Fruit fly (Drosophila melanogaster) whole organism, embryonic: ENCODE measurements around the gene Ing5.

ENCODE experiments used
- ATbp ChIP-seq: fragments of 200-800 bp; sonication (Bioruptor generic); optimal IDR thresholded peaks from 2 replicates; lab custom pipeline; 2017; ENCODE audit warnings: missing biosample characterization, mild to moderate bottlenecking, missing genetic modification characterization, missing genetic modification reagents
- CG1024 ChIP-seq: fragments of 200-800 bp; sonication (Bioruptor generic); IDR thresholded peaks from 2 replicates; pipeline ENCODE4 v1.3.6; 2022; ENCODE audit warnings: missing biosample characterization, missing genetic modification characterization
- CG10274 ChIP-seq: fragments of 200-800 bp; sonication (Bioruptor generic); optimal IDR thresholded peaks from 3 replicates; lab custom pipeline; 2017; ENCODE audit warnings: missing biosample characterization, mild to moderate bottlenecking, missing genetic modification characterization
- CG11696 ChIP-seq: fragments of 200-800 bp; sonication (Bioruptor generic); IDR thresholded peaks from 2 replicates; pipeline ENCODE4 v1.3.6; 2022; ENCODE audit warnings: missing biosample characterization, missing genetic modification characterization
- CG12299 ChIP-seq: fragments of 200-800 bp; sonication (Bioruptor generic); optimal IDR thresholded peaks from 2 replicates; lab custom pipeline; 2018; ENCODE audit warnings: missing biosample characterization, mild to moderate bottlenecking, missing genetic modification characterization
- CG15514 ChIP-seq: fragments of 200-800 bp; sonication (Bioruptor generic); optimal IDR thresholded peaks from 3 replicates; lab custom pipeline; 2017; ENCODE audit warnings: missing biosample characterization, missing genetic modification characterization, mild to moderate bottlenecking, moderate library complexity, missing genetic modification reagents
- CG1603 ChIP-seq: fragments of 200-800 bp; sonication (Bioruptor generic); optimal IDR thresholded peaks from 2 replicates; lab custom pipeline; 2019; ENCODE audit warnings: missing biosample characterization, mild to moderate bottlenecking, missing genetic modification characterization, moderate library complexity
- CG17328 ChIP-seq: fragments of 200-800 bp; sonication (Bioruptor generic); IDR thresholded peaks from 2 replicates; pipeline ENCODE4 v1.3.6; 2022; ENCODE audit warnings: missing biosample characterization, missing genetic modification characterization
- CG17612 ChIP-seq: fragments of 200-800 bp; sonication (Bioruptor generic); IDR thresholded peaks from 2 replicates; pipeline ENCODE4 v1.3.6; 2022; ENCODE audit warnings: missing biosample characterization, missing genetic modification characterization
- CG17912 ChIP-seq: fragments of 200-800 bp; sonication (Bioruptor generic); optimal IDR thresholded peaks from 2 replicates; lab custom pipeline; 2018; ENCODE audit warnings: missing biosample characterization, mild to moderate bottlenecking, missing genetic modification characterization
- CG18262 ChIP-seq: fragments of 200-800 bp; optimal IDR thresholded peaks from 3 replicates; lab custom pipeline; 2019; ENCODE audit warnings: missing biosample characterization, mild to moderate bottlenecking, missing genetic modification characterization, moderate library complexity
- CG42726 ChIP-seq: fragments of 200-800 bp; sonication (Bioruptor generic); IDR thresholded peaks from 2 replicates; pipeline ENCODE4 v1.3.6; 2022; ENCODE audit warnings: missing biosample characterization, missing genetic modification characterization; ENCODE audit not compliant: partially characterized antibody
- CG7963 ChIP-seq: fragments of 200-800 bp; sonication (Bioruptor generic); IDR thresholded peaks from 3 replicates; pipeline ENCODE4 v1.3.6; 2022; ENCODE audit warnings: missing biosample characterization, missing genetic modification characterization; ENCODE audit not compliant: partially characterized antibody
- CG8388 ChIP-seq: fragments of 200-800 bp; sonication (Bioruptor generic); optimal IDR thresholded peaks from 2 replicates; lab custom pipeline; 2019; ENCODE audit warnings: missing biosample characterization, mild to moderate bottlenecking, missing genetic modification characterization, moderate library complexity
- CHES-1-like ChIP-seq: fragments of 200-800 bp; sonication (Bioruptor generic); optimal IDR thresholded peaks from 2 replicates; lab custom pipeline; 2016; ENCODE audit warnings: missing biosample characterization, missing genetic modification characterization
- Camta ChIP-seq: fragments of 200-800 bp; sonication (Bioruptor generic); optimal IDR thresholded peaks from 2 replicates; lab custom pipeline; 2016; ENCODE audit warnings: missing biosample characterization, missing genetic modification characterization
- CrebB ChIP-seq: fragments of 200-800 bp; sonication (Bioruptor generic); optimal IDR thresholded peaks from 3 replicates; lab custom pipeline; 2018; ENCODE audit warnings: missing biosample characterization, mild to moderate bottlenecking, missing genetic modification characterization
- D ChIP-seq, 2 experiments: fragments of 200-800 bp in 1 of 2; fragments of >200 bp in 1 of 2; sonication (Bioruptor generic) in 1 of 2; optimal IDR thresholded peaks; 2 replicates in 1 of 2; 3 replicates in 1 of 2; lab custom pipeline; 2017; ENCODE audit warnings: mild to moderate bottlenecking in 1 of 2, missing biosample characterization in 1 of 2, missing genetic modification characterization in 1 of 2, missing genetic modification reagents in 1 of 2
- Dbx ChIP-seq: fragments of 200-800 bp; sonication (Bioruptor generic); IDR thresholded peaks from 3 replicates; pipeline ENCODE4 v1.3.6; 2022; ENCODE audit warnings: missing biosample characterization, missing genetic modification characterization
- Dip2 ChIP-seq: fragments of 200-800 bp; sonication (Bioruptor generic); IDR thresholded peaks from 2 replicates; pipeline ENCODE4 v1.3.6; 2022; ENCODE audit warnings: missing biosample characterization, missing genetic modification characterization
- Drgx ChIP-seq: fragments of 200-800 bp; sonication (Bioruptor generic); IDR thresholded peaks from 2 replicates; pipeline ENCODE4 v1.3.6; 2022; ENCODE audit warnings: missing biosample characterization, missing genetic modification characterization
- E2f2 ChIP-seq: fragments of 200-800 bp; sonication (Bioruptor generic); IDR thresholded peaks from 2 replicates; pipeline ENCODE4 v1.3.6; 2022; ENCODE audit warnings: missing biosample characterization, missing genetic modification characterization
- Elba2 ChIP-seq: fragments of 200-800 bp; sonication (Bioruptor generic); optimal IDR thresholded peaks from 3 replicates; lab custom pipeline; 2016; ENCODE audit warnings: missing biosample characterization, missing genetic modification characterization
- Hr39 ChIP-seq: fragments of >200 bp; optimal IDR thresholded peaks from 2 replicates; lab custom pipeline; 2017
- MBD-R2 ChIP-seq: fragments of 200-800 bp; sonication (Bioruptor generic); IDR thresholded peaks from 2 replicates; pipeline ENCODE4 v1.3.6; 2022; ENCODE audit warnings: missing biosample characterization, missing genetic modification characterization
- Myb ChIP-seq: fragments of 200-800 bp; sonication (Bioruptor generic); optimal IDR thresholded peaks from 2 replicates; lab custom pipeline; 2016; ENCODE audit warnings: missing biosample characterization, missing genetic modification characterization
- Poxn ChIP-seq: fragments of 200-800 bp; sonication (Bioruptor generic); IDR thresholded peaks from 2 replicates; pipeline ENCODE4 v1.3.6; 2022; ENCODE audit warnings: missing biosample characterization, missing genetic modification characterization
- Sox102F ChIP-seq: fragments of 200-800 bp; sonication (Bioruptor generic); optimal IDR thresholded peaks from 2 replicates; lab custom pipeline; 2018; ENCODE audit warnings: missing biosample characterization, mild to moderate bottlenecking, missing genetic modification characterization, moderate library complexity
- amos ChIP-seq: fragments of 200-800 bp; sonication (Bioruptor generic); IDR thresholded peaks from 2 replicates; pipeline ENCODE4 v1.3.6; 2022; ENCODE audit warnings: missing biosample characterization, missing genetic modification characterization; ENCODE audit not compliant: partially characterized antibody
- ara ChIP-seq: fragments of 200-800 bp; sonication (Bioruptor generic); IDR thresholded peaks from 2 replicates; pipeline ENCODE4 v1.3.6; 2022; ENCODE audit warnings: missing biosample characterization, missing genetic modification characterization
- ato ChIP-seq: fragments of 200-800 bp; sonication (Bioruptor generic); IDR thresholded peaks from 2 replicates; pipeline ENCODE4 v1.3.6; 2022; ENCODE audit warnings: missing biosample characterization, missing genetic modification characterization; ENCODE audit not compliant: partially characterized antibody
- az2 ChIP-seq: fragments of 200-800 bp; sonication (Bioruptor generic); optimal IDR thresholded peaks from 3 replicates; lab custom pipeline; 2016; ENCODE audit warnings: missing biosample characterization, missing genetic modification characterization
- bsh ChIP-seq, 2 experiments: fragments of 200-800 bp; sonication (Bioruptor generic); optimal IDR thresholded peaks; 2 replicates each; lab custom pipeline; 2017 to 2018; ENCODE audit warnings: mild to moderate bottlenecking in 2 of 2, missing biosample characterization in 2 of 2, missing genetic modification characterization in 2 of 2, moderate library complexity in 1 of 2
- dysf ChIP-seq: fragments of 200-800 bp; sonication (Bioruptor generic); IDR thresholded peaks from 3 replicates; pipeline ENCODE4 v1.3.6; 2022; ENCODE audit warnings: missing biosample characterization, missing genetic modification characterization
- ems ChIP-seq: fragments of 200-800 bp; sonication (Bioruptor generic); optimal IDR thresholded peaks from 3 replicates; lab custom pipeline; 2016; ENCODE audit warnings: missing biosample characterization, missing genetic modification characterization
- ewg ChIP-seq: fragments of 200-800 bp; sonication (Bioruptor generic); optimal IDR thresholded peaks from 3 replicates; lab custom pipeline; 2017; ENCODE audit warnings: mild to moderate bottlenecking, missing biosample characterization, missing genetic modification reagents, missing genetic modification characterization
- fu2 ChIP-seq: fragments of 200-800 bp; sonication (Bioruptor generic); optimal IDR thresholded peaks from 2 replicates; lab custom pipeline; 2016; ENCODE audit warnings: missing biosample characterization, missing genetic modification characterization
- gsb-n ChIP-seq: fragments of 200-800 bp; sonication (Bioruptor generic); optimal IDR thresholded peaks from 3 replicates; lab custom pipeline; 2018; ENCODE audit warnings: missing biosample characterization, mild to moderate bottlenecking, missing genetic modification characterization
- hkb ChIP-seq, 2 experiments: fragments of 200-800 bp in 1 of 2; fragments of >200 bp in 1 of 2; sonication (Bioruptor generic) in 1 of 2; IDR thresholded peaks in 1 of 2; optimal IDR thresholded peaks in 1 of 2; 2 replicates each; pipeline versions ENCODE4 v1.3.6 to Lab custom; 2017 to 2022; ENCODE audit warnings: missing biosample characterization in 1 of 2, missing genetic modification characterization in 1 of 2
- klu ChIP-seq: fragments of 200-800 bp; sonication (Bioruptor generic); IDR thresholded peaks from 2 replicates; pipeline ENCODE4 v1.3.6; 2022; ENCODE audit warnings: missing biosample characterization, missing genetic modification characterization
- nmo ChIP-seq: fragments of 200-800 bp; sonication (Bioruptor generic); optimal IDR thresholded peaks from 2 replicates; lab custom pipeline; 2018; ENCODE audit warnings: missing biosample characterization, mild to moderate bottlenecking, missing genetic modification characterization, moderate library complexity
- pnt ChIP-seq: fragments of 200-800 bp; sonication (Bioruptor generic); optimal IDR thresholded peaks from 3 replicates; lab custom pipeline; 2016; ENCODE audit warnings: missing biosample characterization, missing genetic modification characterization
- scrt ChIP-seq: fragments of 200-800 bp; sonication (Bioruptor generic); optimal IDR thresholded peaks from 2 replicates; lab custom pipeline; 2018; ENCODE audit warnings: missing biosample characterization, mild to moderate bottlenecking, missing genetic modification characterization, moderate library complexity
- sd ChIP-seq: fragments of 200-800 bp; sonication (Bioruptor generic); optimal IDR thresholded peaks from 3 replicates; lab custom pipeline; 2018; ENCODE audit warnings: missing biosample characterization, mild to moderate bottlenecking, missing genetic modification characterization, moderate library complexity
- toy ChIP-seq: fragments of 200-800 bp; sonication (Bioruptor generic); IDR thresholded peaks from 2 replicates; pipeline ENCODE4 v1.3.6; 2022; ENCODE audit warnings: missing biosample characterization, missing genetic modification characterization
- unpg ChIP-seq: fragments of 200-800 bp; sonication (Bioruptor generic); optimal IDR thresholded peaks from 3 replicates; lab custom pipeline; 2018; ENCODE audit warnings: missing biosample characterization, mild to moderate bottlenecking, missing genetic modification characterization, moderate library complexity
- vvl ChIP-seq: fragments of 200-800 bp; sonication (Bioruptor generic); IDR thresholded peaks from 2 replicates; pipeline ENCODE4 v1.3.6; 2022; ENCODE audit warnings: missing biosample characterization, missing genetic modification characterization

The Ing5 gene

dm6 chr2L:13414525-13415481, 27.7 kb upstream of the Ing5 start, which contains the start of the genes CG16956, CG42784 and CG43850 (continued):
- no peak; the same call in 1 of the 2 replicates for TF ChIP-seq amos
- TF ChIP-seq ato = no peak
- TF ChIP-seq CG10274 (GFP tag; lab: Kevin White, UChicago) = peak; percentile 23
- TF ChIP-seq CG15514 (GFP tag; lab: Kevin White, UChicago) = peak; percentile 87
- no peak for TF ChIP-seq nmo (GFP tag; lab: Kevin White, UChicago)
- no peak for TF ChIP-seq pnt (GFP tag; lab: Kevin White, UChicago)
- peak; percentile 71 for TF ChIP-seq CG17912 (GFP tag; lab: Kevin White, UChicago)
- no peak for TF ChIP-seq CG1024 (GFP tag; lab: Robert Waterston, UW)
- no peak for TF ChIP-seq gsb-n (tag; lab: Kevin White, UChicago)
- TF ChIP-seq Dip2 (GFP tag; lab: Robert Waterston, UW) = no peak
- TF ChIP-seq Drgx (GFP tag; lab: Robert Waterston, UW) = no peak
- peak; percentile 85 for TF ChIP-seq CrebB
- TF ChIP-seq Camta (GFP tag; lab: Kevin White, UChicago) = no peak
- TF ChIP-seq Myb (GFP tag; lab: Kevin White, UChicago) = no peak
- TF ChIP-seq Poxn (GFP tag; lab: Robert Waterston, UW) = no peak
- TF ChIP-seq D (optimal IDR thresholded peaks at IDR 0.05; lab: Kevin White, UChicago) = no peak
- TF ChIP-seq D (GFP tag; optimal IDR thresholded peaks at IDR 0.05; lab: Kevin White, UChicago) = no peak
- TF ChIP-seq Hr39 (lab: Kevin White, UChicago) = no peak
- no peak for TF ChIP-seq sd (tag; lab: Kevin White, UChicago)
- TF ChIP-seq Dbx = no peak
- TF ChIP-seq CG17612 = no peak
- TF ChIP-seq CG17328 (GFP tag; lab: Robert Waterston, UW) = peak; percentile 53
- no peak for TF ChIP-seq hkb (optimal IDR thresholded peaks at IDR 0.05; lab: Kevin White, UChicago)
- TF ChIP-seq hkb (GFP tag; IDR thresholded peaks at IDR 0.05; lab: Robert Waterston, UW) = no peak; the same call in 1 of the 2 replicates
- TF ChIP-seq unpg (GFP tag; lab: Kevin White, UChicago) = peak; percentile 67
- no peak for TF ChIP-seq ems (GFP tag; lab: Kevin White, UChicago)
- TF ChIP-seq ara (GFP tag; lab: Robert Waterston, UW) = no peak
- no peak for TF ChIP-seq MBD-R2 (GFP tag; lab: Robert Waterston, UW)
- no peak for TF ChIP-seq CHES-1-like (GFP tag; lab: Kevin White, UChicago)
- TF ChIP-seq E2f2 (GFP tag; lab: Robert Waterston, UW) = no peak; the same call in 1 of the 2 replicates
- TF ChIP-seq scrt (GFP tag; lab: Kevin White, UChicago) = peak; percentile 78
- no peak for TF ChIP-seq toy (GFP tag; lab: Robert Waterston, UW)
- TF ChIP-seq CG12299 (tag; lab: Kevin White, UChicago) = peak; percentile 82
- no peak for TF ChIP-seq CG18262 (tag; lab: Kevin White, UChicago)
- no peak for TF ChIP-seq CG42726 (GFP tag; lab: Robert Waterston, UW)
- no peak for TF ChIP-seq az2 (GFP tag; lab: Kevin White, UChicago)
- TF ChIP-seq CG8388 = peak; percentile 13
- TF ChIP-seq CG7963 = no peak
- TF ChIP-seq ewg (GFP tag; lab: Kevin White, UChicago) = peak; percentile 89
- no peak for TF ChIP-seq bsh (GFP tag; optimal IDR thresholded peaks at IDR 0.05; lab: Kevin White, UChicago)
- TF ChIP-seq fu2 = no peak
- TF ChIP-seq CG11696 (GFP tag; lab: Robert Waterston, UW) = 0 out of 2 replicates have a peak, but pooled peaks have one; percentile 20
- TF ChIP-seq ATbp (GFP tag; lab: Kevin White, UChicago) = peak; percentile 66
- peak; percentile 37; the same call in 2 of the 3 replicates for TF ChIP-seq dysf (GFP tag; lab: Robert Waterston, UW)
- peak; percentile 18 for TF ChIP-seq Sox102F (GFP tag; lab: Kevin White, UChicago)
- TF ChIP-seq CG1603 (tag; lab: Kevin White, UChicago) = peak; percentile 50
- TF ChIP-seq Elba2 (GFP tag; lab: Kevin White, UChicago) = no peak
- TF ChIP-seq klu = no peak
- 0 out of 2 replicates have a peak, but pooled peaks have one; percentile 60 for TF ChIP-seq vvl
